Fruit fly (Drosophila melanogaster): Measurements from ENCODE around the gene RpL17.

The RpL17 gene

DNA sequence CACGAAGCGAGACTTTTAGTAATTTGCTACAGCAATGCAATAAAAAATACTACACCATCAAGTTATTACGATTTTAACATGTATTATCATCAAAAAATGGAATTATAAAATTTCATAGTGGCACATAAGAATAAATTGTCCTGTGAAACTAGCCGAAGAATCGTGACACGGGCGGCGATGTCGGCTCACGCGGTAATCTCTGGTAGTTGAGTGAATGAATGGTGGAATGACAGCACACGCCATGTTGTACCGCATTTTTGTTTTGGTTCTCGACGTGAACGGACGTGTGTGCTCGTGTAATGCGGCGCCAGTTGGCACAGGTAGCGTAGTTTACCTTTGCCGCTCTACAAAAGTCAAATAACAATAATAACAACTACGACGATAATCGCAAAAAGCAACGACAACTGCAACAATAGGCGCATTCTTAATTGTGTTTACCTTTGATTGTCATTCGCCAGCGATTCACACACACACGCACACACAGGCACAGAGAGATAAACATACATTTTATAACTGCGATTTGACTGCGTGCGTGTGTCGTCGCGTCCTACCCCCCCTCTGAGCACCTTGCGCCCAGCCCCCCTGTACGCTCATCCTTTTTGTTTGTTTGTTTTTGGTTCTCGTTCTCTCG, 44.7 kb downstream of the RpL17 start, which contains the start of gene CG14441 (continued):
- peak; percentile 32 for TF ChIP-seq CG3163 (GFP tag; optimal IDR thresholded peaks at IDR 0.05)
- peak; percentile 21 for TF ChIP-seq CG10209 (GFP tag; optimal IDR thresholded peaks at IDR 0.05)
- peak; percentile 12 for TF ChIP-seq jumu (GFP tag; optimal IDR thresholded peaks at IDR 0.05)
- TF ChIP-seq Awh (GFP tag; IDR thresholded peaks at IDR 0.05) = no peak
- TF ChIP-seq CG31224 (GFP tag; IDR thresholded peaks at IDR 0.05) = 0 out of 2 replicates have a peak, but pooled peaks have one; percentile 17
- TF ChIP-seq CG11456 (GFP tag; IDR thresholded peaks at IDR 0.05) = no peak
- TF ChIP-seq CG10366 (GFP tag; IDR thresholded peaks at IDR 0.05) = no peak
- TF ChIP-seq Spps (tag; optimal IDR thresholded peaks at IDR 0.05) = peak; percentile 22
- TF ChIP-seq Bgb (GFP tag; IDR thresholded peaks at IDR 0.05; ENCODE audit: partially characterized antibody) = peak; percentile 95
- TF ChIP-seq CG17385 (GFP tag; optimal IDR thresholded peaks at IDR 0.05) = peak; percentile 57
- TF ChIP-seq CG6254 (GFP tag; optimal IDR thresholded peaks at IDR 0.05) = peak; percentile 34
- TF ChIP-seq ap (GFP tag; IDR thresholded peaks at IDR 0.05) = no peak
- TF ChIP-seq CG3847 (GFP tag; IDR thresholded peaks at IDR 0.05) = no peak
- TF ChIP-seq Dref (GFP tag; IDR thresholded peaks at IDR 0.05) = no peak
- no peak for TF ChIP-seq CG13123 (GFP tag; optimal IDR thresholded peaks at IDR 0.05)
- no peak for TF ChIP-seq wdn (GFP tag; IDR thresholded peaks at IDR 0.05)
- no peak for TF ChIP-seq jigr1 (GFP tag; IDR thresholded peaks at IDR 0.05)
- TF ChIP-seq CG5245 (GFP tag; optimal IDR thresholded peaks at IDR 0.05) = no peak
- no peak for TF ChIP-seq dati (GFP tag; IDR thresholded peaks at IDR 0.05)
- TF ChIP-seq NK7.1 (GFP tag; optimal IDR thresholded peaks at IDR 0.05) = peak; percentile 17
- TF ChIP-seq CG12659 (GFP tag; optimal IDR thresholded peaks at IDR 0.05) = peak; percentile 35
- TF ChIP-seq Lpt (GFP tag; optimal IDR thresholded peaks at IDR 0.05) = no peak
- TF ChIP-seq CG32772 (GFP tag; IDR thresholded peaks at IDR 0.05) = no peak
- TF ChIP-seq pb (GFP tag; optimal IDR thresholded peaks at IDR 0.05) = peak; percentile 13
- peak; percentile 45 for TF ChIP-seq CG13624 (GFP tag; optimal IDR thresholded peaks at IDR 0.05)
- no peak for TF ChIP-seq repo (GFP tag; optimal IDR thresholded peaks at IDR 0.05)
- peak; percentile 92 for TF ChIP-seq CG7963 (GFP tag; IDR thresholded peaks at IDR 0.05; ENCODE audit: partially characterized antibody)
- peak; percentile 80 for TF ChIP-seq Hmr (GFP tag; optimal IDR thresholded peaks at IDR 0.05)
- peak; percentile 86 for TF ChIP-seq CG10543 (GFP tag; optimal IDR thresholded peaks at IDR 0.05)
- no peak for TF ChIP-seq Kr (GFP tag; optimal IDR thresholded peaks at IDR 0.05)
- TF ChIP-seq zen2 (GFP tag; IDR thresholded peaks at IDR 0.05; ENCODE audit: partially characterized antibody) = peak; percentile 98
- TF ChIP-seq chm (GFP tag; IDR thresholded peaks at IDR 0.05) = no peak; the same call in 1 of the 2 replicates
- 0 out of 3 replicates have a peak, but pooled peaks have one; percentile 21 for TF ChIP-seq ase (GFP tag; IDR thresholded peaks at IDR 0.05)
- peak; percentile 43 for TF ChIP-seq Max (GFP tag; optimal IDR thresholded peaks at IDR 0.05)
- TF ChIP-seq CG10147 (GFP tag; optimal IDR thresholded peaks at IDR 0.05) = peak; percentile 72
- no peak for TF ChIP-seq Mes4 (GFP tag; optimal IDR thresholded peaks at IDR 0.05)
- no peak for TF ChIP-seq ham (GFP tag; IDR thresholded peaks at IDR 0.05)
- TF ChIP-seq gfzf (GFP tag; optimal IDR thresholded peaks at IDR 0.05) = no peak
- TF ChIP-seq vnd (GFP tag; IDR thresholded peaks at IDR 0.05; ENCODE audit: partially characterized antibody) = peak; percentile 98
- no peak for TF ChIP-seq CG8359 (GFP tag; optimal IDR thresholded peaks at IDR 0.05; ENCODE audit: borderline replicate concordance)
- TF ChIP-seq hkb (optimal IDR thresholded peaks at IDR 0.05) = no peak
- TF ChIP-seq hkb (GFP tag; IDR thresholded peaks at IDR 0.05) = peak; percentile 53
- no peak for TF ChIP-seq CG3995 (GFP tag; optimal IDR thresholded peaks at IDR 0.05)
- TF ChIP-seq Rx (GFP tag; IDR thresholded peaks at IDR 0.05) = no peak
- peak; percentile 73 for TF ChIP-seq odd (GFP tag; optimal IDR thresholded peaks at IDR 0.05)
- TF ChIP-seq usp (GFP tag; optimal IDR thresholded peaks at IDR 0.05) = no peak
- no peak for TF ChIP-seq chif (GFP tag; optimal IDR thresholded peaks at IDR 0.05)
- TF ChIP-seq CG14441 (GFP tag; IDR thresholded peaks at IDR 0.05) = peak; percentile 49; the same call in 1 of the 2 replicates
- TF ChIP-seq ab (GFP tag; optimal IDR thresholded peaks at IDR 0.05) = no peak
- peak; percentile 20 for TF ChIP-seq CG1529 (GFP tag; optimal IDR thresholded peaks at IDR 0.05)
- no peak for TF ChIP-seq CG9609 (GFP tag; optimal IDR thresholded peaks at IDR 0.05)

All from whole organism, embryonic.